Worm (Caenorhabditis elegans) whole organism, midembryonic: ENCODE results near the gene B0035.15.
"Not testable (repeated sequence)": the region's sequence is repeated elsewhere in the genome, so short reads cannot be mapped to it uniquely, and the experiment has no call there.

Experiments used
- T22C8.4 ChIP-seq: fragments of 200-800 bp; sonication (Bioruptor generic); IDR thresholded peaks from 2 replicates; pipeline ENCODE4 v1.3.6; 2022; ENCODE audit warnings: missing genetic modification characterization, missing compliant biosample characterization
- cog-1 ChIP-seq: sonication (generic microtip); optimal IDR thresholded peaks from 2 replicates; lab custom pipeline; 2016; ENCODE audit warnings: missing genetic modification characterization, missing compliant biosample characterization
- flt-1 ChIP-seq: fragments of 200-800 bp; sonication (Bioruptor generic); IDR thresholded peaks from 2 replicates; pipeline ENCODE4 v1.3.6; 2022; ENCODE audit warnings: missing genetic modification characterization, missing compliant biosample characterization
- klf-2 ChIP-seq: fragments of 200-800 bp; sonication (Bioruptor generic); conservative IDR thresholded peaks from 2 replicates; pipeline ENCODE4 v1.3.6; 2022; ENCODE audit warnings: missing genetic modification reagents, missing genetic modification characterization, missing compliant biosample characterization
- med-1 ChIP-seq: sonication (generic microtip); optimal IDR thresholded peaks from 2 replicates; lab custom pipeline; 2017; ENCODE audit warnings: missing genetic modification characterization, mild to moderate bottlenecking, missing compliant biosample characterization, antibody characterized with exemption, missing genetic modification reagents; ENCODE audit not compliant: insufficient read depth
- ref-1 ChIP-seq: fragments of 200-800 bp; sonication (Bioruptor generic); conservative IDR thresholded peaks from 2 replicates; pipeline ENCODE4 v1.3.6; 2022; ENCODE audit warnings: missing genetic modification reagents, missing genetic modification characterization, missing compliant biosample characterization
- tab-1 ChIP-seq: fragments of 200-800 bp; sonication (Bioruptor generic); IDR thresholded peaks from 2 replicates; pipeline ENCODE4 v1.3.6; 2022; ENCODE audit warnings: missing genetic modification characterization, missing compliant biosample characterization
- ztf-23 ChIP-seq: fragments of 200-800 bp; sonication (Bioruptor generic); IDR thresholded peaks from 2 replicates; pipeline ENCODE4 v1.3.6; 2022; ENCODE audit warnings: missing genetic modification reagents, missing genetic modification characterization, missing compliant biosample characterization
- ztf-29 ChIP-seq: fragments of 200-800 bp; sonication (Bioruptor generic); IDR thresholded peaks from 2 replicates; pipeline ENCODE4 v1.3.6; 2022; ENCODE audit warnings: missing genetic modification reagents, missing genetic modification characterization, missing compliant biosample characterization

Gene B0035.15

DNA sequence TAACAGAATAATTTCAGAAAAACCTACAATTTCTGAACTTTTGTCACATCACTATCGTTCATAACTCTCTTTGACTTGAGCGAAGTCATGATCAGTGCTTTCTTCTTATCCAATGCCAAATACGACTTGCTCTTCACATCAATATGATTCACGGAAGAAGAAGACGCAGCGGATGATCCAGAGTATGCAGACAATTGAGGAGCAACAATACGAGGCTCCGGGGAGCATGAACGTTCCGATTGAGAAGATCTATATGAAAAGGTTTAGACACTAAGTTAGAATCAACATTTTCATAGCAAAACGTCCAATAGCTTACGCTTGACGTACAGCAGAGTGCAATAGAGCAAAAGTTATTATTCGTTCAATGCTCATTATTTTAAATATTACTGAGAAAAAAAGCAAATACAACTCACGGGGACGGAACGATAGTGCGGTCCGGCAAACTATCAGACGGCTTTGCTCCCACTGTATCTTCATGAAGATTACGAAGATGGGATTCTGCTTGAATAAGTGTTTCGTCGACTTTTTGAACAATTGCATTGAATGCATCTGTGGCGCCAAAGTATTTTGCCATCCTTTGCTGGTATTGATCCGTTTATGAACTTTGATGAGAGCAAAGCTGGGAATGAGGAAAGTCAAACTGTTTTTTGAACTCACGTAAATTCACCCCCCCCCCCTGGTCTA lies 37.4 kb downstream of the B0035.15 start, which contains the start of gene C05C12.5:
Gene C05C12.5, minus strand, starts transcription at position 642 of the 684 bp plus-strand sequence.
- TF ChIP-seq klf-2 (GFP tag; lab: Robert Waterston, UW) (no peak), cog-1 (tag; lab: Kevin White, UChicago) (no peak), ref-1 (GFP tag; lab: Robert Waterston, UW) (no peak), T22C8.4 (GFP tag; lab: Robert Waterston, UW) (no peak), tab-1 (no peak), med-1 (GFP tag; lab: Kevin White, UChicago) (no peak), ztf-29 (GFP tag; lab: Robert Waterston, UW) (no peak), flt-1 (GFP tag; lab: Robert Waterston, UW) (no peak), ztf-23 (GFP tag; lab: Robert Waterston, UW) (no peak)

ce11 chrIV:11259485-11259972 lies 38.5 kb downstream of the B0035.15 start, which contains the start of gene gtl-1:
Gene gtl-1, minus strand, starts transcription at chrIV:11259535.
- TF ChIP-seq ref-1 (GFP tag; lab: Robert Waterston, UW): no peak
- TF ChIP-seq flt-1 (GFP tag; lab: Robert Waterston, UW): no peak
- no peak for TF ChIP-seq ztf-29 (GFP tag; lab: Robert Waterston, UW)
- no peak for TF ChIP-seq klf-2 (GFP tag; lab: Robert Waterston, UW)
- no peak for TF ChIP-seq T22C8.4 (GFP tag; lab: Robert Waterston, UW)
- TF ChIP-seq tab-1: no peak

- no peak for TF ChIP-seq ztf-29 (GFP tag; lab: Robert Waterston, UW)
- TF ChIP-seq cog-1 (tag; lab: Kevin White, UChicago): no peak
- no peak for TF ChIP-seq tab-1
- no peak for TF ChIP-seq T22C8.4 (GFP tag; lab: Robert Waterston, UW)
- TF ChIP-seq ztf-23 (GFP tag; lab: Robert Waterston, UW): no peak
- TF ChIP-seq med-1 (GFP tag; lab: Kevin White, UChicago): no peak
- TF ChIP-seq flt-1 (GFP tag; lab: Robert Waterston, UW): no peak
- no peak for TF ChIP-seq ref-1 (GFP tag; lab: Robert Waterston, UW)
- no peak for TF ChIP-seq klf-2 (GFP tag; lab: Robert Waterston, UW)
Measured at ce11 chrIV:11257476-11257875, 40.6 kb downstream of the B0035.15 start.

DNA sequence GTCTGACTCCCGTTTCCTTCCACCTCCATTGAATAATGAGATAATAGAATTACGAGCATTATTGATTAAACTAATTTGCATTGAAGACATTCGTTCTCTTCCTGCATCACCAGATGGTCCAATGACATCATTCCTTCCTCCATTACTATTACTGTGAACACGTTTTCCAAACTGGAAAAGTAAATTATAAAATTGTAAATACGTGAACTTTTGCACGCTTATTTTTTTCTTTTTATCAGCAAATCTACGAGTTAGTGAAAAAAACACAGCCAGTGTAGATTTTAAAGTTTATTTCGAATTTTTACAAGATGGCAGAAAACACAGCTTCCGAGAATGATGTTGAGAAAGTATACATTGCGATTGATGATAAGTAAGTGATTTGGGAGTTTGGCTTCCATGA lies 44.4 kb downstream of the B0035.15 start, which contains the start of gene C05C12.1:
Gene C05C12.1, plus strand, starts transcription at position 301 of the 400 bp plus-strand sequence.
- not testable (repeated sequence) for TF ChIP-seq ztf-29, ref-1, ztf-23 (GFP tag; lab: Robert Waterston, UW)

DNA sequence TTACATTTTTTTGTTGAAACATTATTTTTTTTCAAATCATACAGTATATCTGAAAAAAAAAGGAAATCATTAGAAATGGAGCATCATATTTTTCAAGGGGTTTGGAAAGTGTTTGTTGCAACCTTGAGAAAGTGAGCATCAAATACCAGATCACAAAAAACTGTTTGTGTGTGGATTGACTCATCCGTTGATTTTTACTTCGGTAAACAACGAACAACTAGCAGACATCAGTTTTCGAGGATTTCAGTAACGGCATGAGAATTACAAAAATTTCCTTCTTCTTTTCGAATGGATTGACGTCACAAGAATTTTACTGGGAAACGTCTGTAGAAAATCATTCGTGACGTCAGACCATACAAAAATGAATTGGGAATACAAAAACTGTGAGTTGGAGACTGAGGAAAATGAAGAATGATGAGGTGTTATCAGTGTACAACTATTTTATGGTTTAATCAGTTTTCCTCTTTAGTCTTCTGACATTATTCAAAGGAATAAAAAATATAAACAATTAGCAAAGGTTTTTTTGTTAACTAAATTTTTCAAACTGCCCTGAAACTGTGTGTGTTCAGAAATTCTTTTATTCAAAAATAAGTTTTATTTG lies 49.9 kb downstream of the B0035.15 start, which contains the start of gene C05C12.4:
Gene C05C12.4, minus strand, starts transcription at position 51 of the 601 bp plus-strand sequence.
- TF ChIP-seq ref-1 (GFP tag; lab: Robert Waterston, UW): no peak
- TF ChIP-seq ztf-29 (GFP tag; lab: Robert Waterston, UW): no peak
- no peak for TF ChIP-seq ztf-23 (GFP tag; lab: Robert Waterston, UW)
- no peak for TF ChIP-seq T22C8.4 (GFP tag; lab: Robert Waterston, UW)
- TF ChIP-seq tab-1: no peak
- TF ChIP-seq flt-1 (GFP tag; lab: Robert Waterston, UW): no peak
- TF ChIP-seq klf-2 (GFP tag; lab: Robert Waterston, UW): no peak

ce11 chrIV:11247434-11247833 lies 50.6 kb downstream of the B0035.15 start:
- TF ChIP-seq cog-1 (tag; lab: Kevin White, UChicago): no peak
- TF ChIP-seq ztf-29 (GFP tag; lab: Robert Waterston, UW): no peak
- no peak for TF ChIP-seq ref-1 (GFP tag; lab: Robert Waterston, UW)
- TF ChIP-seq flt-1 (GFP tag; lab: Robert Waterston, UW): no peak
